ENCODE assay signal across 3 fruit fly cellular contexts in the genomic region with DNA sequence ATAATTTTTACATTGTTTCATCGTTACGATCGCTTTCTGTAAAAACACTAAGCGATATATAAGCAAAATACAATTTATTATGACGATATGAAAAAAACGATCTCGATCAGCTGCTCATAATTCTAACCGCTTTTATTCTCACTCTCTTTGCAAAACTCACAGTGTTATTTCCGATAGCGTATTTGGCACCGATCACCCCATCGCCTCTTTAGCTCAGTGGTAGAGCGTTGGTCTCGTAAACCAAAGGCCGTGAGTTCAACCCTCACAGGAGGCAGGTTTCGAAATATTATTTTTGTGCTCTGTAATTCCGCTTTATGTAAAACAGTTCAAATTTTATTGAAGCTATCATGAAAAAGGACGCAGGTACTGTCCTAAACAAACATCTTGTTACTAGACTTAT.
TF ChIP-seq lines count a peak whose summit lies in the region.

No protein-coding gene starts in this region.

- no peak for TF ChIP-seq CTCF in whole organism, embryonic (GFP tag; optimal IDR thresholded peaks at IDR 0.05; lab: Kevin White, UChicago)

TF ChIP-seq in whole organism, adult, 20 proteins besides CTCF, POLR2A, EP300 and RAD21:
- peak; percentile 5 for TF ChIP-seq cic (GFP tag; optimal IDR thresholded peaks at IDR 0.05; lab: Kevin White, UChicago)
- no peak for TF ChIP-seq CG7101 (tag; optimal IDR thresholded peaks at IDR 0.05; lab: Kevin White, UChicago)

TF ChIP-seq in whole organism, embryonic, 481 proteins besides CTCF, POLR2A, EP300 and RAD21 (continues in another document):
- TF ChIP-seq CG6791 (GFP tag; IDR thresholded peaks at IDR 0.05; lab: Robert Waterston, UW; ENCODE audit: partially characterized antibody) (peak; percentile 88), BEAF-32 (GFP tag; optimal IDR thresholded peaks at IDR 0.05; lab: Kevin White, UChicago) (no peak), hb (GFP tag; IDR thresholded peaks at IDR 0.05; lab: Robert Waterston, UW; ENCODE audit: partially characterized antibody) (peak; percentile 48; the same call in 1 of the 3 replicates), Bgb (GFP tag; IDR thresholded peaks at IDR 0.05; lab: Robert Waterston, UW; ENCODE audit: partially characterized antibody) (peak; percentile 62), CG13287 (GFP tag; IDR thresholded peaks at IDR 0.05; lab: Robert Waterston, UW; ENCODE audit: partially characterized antibody) (no peak), tgo (GFP tag; IDR thresholded peaks at IDR 0.05; lab: Robert Waterston, UW) (no peak), vvl (GFP tag; IDR thresholded peaks at IDR 0.05; lab: Robert Waterston, UW) (peak; percentile 8; the same call in 1 of the 2 replicates), chinmo (GFP tag; IDR thresholded peaks at IDR 0.05; lab: Robert Waterston, UW; ENCODE audit: partially characterized antibody) (0 out of 4 replicates have a peak, but pooled peaks have one; percentile 49), CG14860 (GFP tag; IDR thresholded peaks at IDR 0.05; lab: Robert Waterston, UW; ENCODE audit: partially characterized antibody) (peak; percentile 31; the same call in 1 of the 3 replicates), CG7963 (GFP tag; IDR thresholded peaks at IDR 0.05; lab: Robert Waterston, UW; ENCODE audit: partially characterized antibody) (peak; percentile 63; the same call in 2 of the 3 replicates), CG17359 (tag; optimal IDR thresholded peaks at IDR 0.05; lab: Kevin White, UChicago) (no peak), crp (GFP tag; optimal IDR thresholded peaks at IDR 0.05; lab: Kevin White, UChicago) (peak in 1 of 2 experiments; percentile 35), tna (GFP tag; IDR thresholded peaks at IDR 0.05; lab: Robert Waterston, UW; ENCODE audit: partially characterized antibody) (peak; percentile 14), Opbp (GFP tag; IDR thresholded peaks at IDR 0.05; lab: Robert Waterston, UW; ENCODE audit: partially characterized antibody) (peak; percentile 82; the same call in 2 of the 3 replicates), vnd (GFP tag; IDR thresholded peaks at IDR 0.05; lab: Robert Waterston, UW; ENCODE audit: partially characterized antibody) (peak; percentile 47; the same call in 2 of the 3 replicates), eve (GFP tag; optimal IDR thresholded peaks at IDR 0.05; lab: Kevin White, UChicago) (no peak), CG6854 (GFP tag; optimal IDR thresholded peaks at IDR 0.05; lab: Kevin White, UChicago) (no peak), bbx (GFP tag; IDR thresholded peaks at IDR 0.05; lab: Robert Waterston, UW; ENCODE audit: partially characterized antibody) (peak; percentile 67; the same call in 1 of the 2 replicates), Dref (GFP tag; IDR thresholded peaks at IDR 0.05; lab: Robert Waterston, UW) (no peak), CG2199 (GFP tag; IDR thresholded peaks at IDR 0.05; lab: Robert Waterston, UW) (peak; percentile 65; the same call in 2 of the 3 replicates), Scr (GFP tag; IDR thresholded peaks at IDR 0.05; lab: Robert Waterston, UW; ENCODE audit: partially characterized antibody) (peak; percentile 44; the same call in 1 of the 2 replicates), abd-A (tag; optimal IDR thresholded peaks at IDR 0.05; lab: Kevin White, UChicago) (no peak), knrl (GFP tag; IDR thresholded peaks at IDR 0.05; lab: Robert Waterston, UW; ENCODE audit: partially characterized antibody) (peak; percentile 31; the same call in 2 of the 3 replicates), CG42726 (GFP tag; IDR thresholded peaks at IDR 0.05; lab: Robert Waterston, UW; ENCODE audit: partially characterized antibody) (peak; percentile 62; the same call in 1 of the 2 replicates), CG16813 (GFP tag; IDR thresholded peaks at IDR 0.05; lab: Robert Waterston, UW; ENCODE audit: partially characterized antibody) (peak; percentile 61), Vsx1 (GFP tag; optimal IDR thresholded peaks at IDR 0.05; lab: Kevin White, UChicago) (no peak), gsb-n (tag; optimal IDR thresholded peaks at IDR 0.05; lab: Kevin White, UChicago) (no peak), nerfin-2 (GFP tag; IDR thresholded peaks at IDR 0.05; lab: Robert Waterston, UW; ENCODE audit: partially characterized antibody) (peak; percentile 20; the same call in 1 of the 2 replicates), odd (GFP tag; optimal IDR thresholded peaks at IDR 0.05; lab: Kevin White, UChicago) (no peak), kni (GFP tag; optimal IDR thresholded peaks at IDR 0.05; lab: Kevin White, UChicago) (peak; percentile 19), Bdp1 (GFP tag; optimal IDR thresholded peaks at IDR 0.05; lab: Kevin White, UChicago) (peak; percentile 95), HLH4C (GFP tag; IDR thresholded peaks at IDR 0.05; lab: Robert Waterston, UW; ENCODE audit: partially characterized antibody) (peak; percentile 58), amos (GFP tag; IDR thresholded peaks at IDR 0.05; lab: Robert Waterston, UW; ENCODE audit: partially characterized antibody) (peak; percentile 75; the same call in 1 of the 2 replicates)

TF ChIP-seq in whole organism, prepupa, 60 proteins besides CTCF, POLR2A, EP300 and RAD21:
- TF ChIP-seq Lpt (GFP tag; optimal IDR thresholded peaks at IDR 0.05; lab: Kevin White, UChicago) (no peak), svp (GFP tag; lab: Kevin White, UChicago) (peak; percentile 73), achi (GFP tag; optimal IDR thresholded peaks at IDR 0.05; lab: Kevin White, UChicago) (no peak)
TF ChIP-seq in whole organism, prepupa: peak in this region for 1.
